Worm (Caenorhabditis elegans) whole organism, L4/young adult: ENCODE data around the gene F09E10.7.

Experiments
- W03F9.2 ChIP-seq: fragments of 150-350 bp; optimal IDR thresholded peaks from 2 replicates; lab custom pipeline; 2014; ENCODE audit warnings: missing biosample characterization, missing genetic modification characterization
- dao-5 ChIP-seq: sonication (generic microtip); optimal IDR thresholded peaks from 2 replicates; lab custom pipeline; 2016; ENCODE audit warnings: missing genotype, missing genetic modification characterization, moderate library complexity, missing compliant biosample characterization
- him-1 ChIP-seq: sonication (generic microtip); optimal IDR thresholded peaks from 2 replicates; lab custom pipeline; 2016; ENCODE audit warnings: missing genotype, missing genetic modification reagents, missing genetic modification characterization, missing compliant biosample characterization

DNA sequence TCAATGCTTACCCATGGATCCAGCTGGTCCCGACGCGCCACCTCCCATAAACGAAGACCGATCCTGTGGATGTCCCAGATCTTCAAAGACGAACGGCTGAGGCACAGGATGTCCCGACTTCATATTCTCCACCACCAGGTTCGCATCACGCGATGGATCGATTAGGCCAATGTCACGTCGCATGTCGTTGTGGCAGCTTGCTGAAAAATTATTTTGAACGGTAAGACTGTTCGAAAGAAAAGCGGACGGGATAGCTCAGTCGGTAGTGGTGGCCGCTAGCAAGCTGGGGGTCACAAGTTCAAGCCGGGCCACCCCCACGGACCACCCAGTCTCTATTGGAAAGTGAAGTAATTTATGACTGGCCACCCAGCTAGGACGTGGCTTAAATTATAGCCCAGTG, 11.5 kb upstream of the F09E10.7 start:
- TF ChIP-seq him-1 (no peak), W03F9.2 (no peak), dao-5 (tag; lab: Kevin White, UChicago) (no peak)
